Fruit fly (Drosophila melanogaster) whole organism, embryonic: ENCODE results near the gene CG15880.

Source experiments
- ATbp ChIP-seq: fragments of 200-800 bp; sonication (Bioruptor generic); optimal IDR thresholded peaks from 2 replicates; lab custom pipeline; 2017; ENCODE audit warnings: missing biosample characterization, mild to moderate bottlenecking, missing genetic modification characterization, missing genetic modification reagents
- Adf1 ChIP-seq: fragments of 200-800 bp; sonication (Bioruptor generic); IDR thresholded peaks from 2 replicates; pipeline ENCODE4 v1.3.6; 2022; ENCODE audit warnings: missing biosample characterization, missing genetic modification characterization
- Atf6 ChIP-seq: fragments of 200-800 bp; sonication (Bioruptor generic); IDR thresholded peaks from 2 replicates; pipeline ENCODE4 v1.3.6; 2022; ENCODE audit warnings: missing biosample characterization, missing genetic modification characterization
- BtbVII ChIP-seq: fragments of 200-800 bp; sonication (Bioruptor generic); optimal IDR thresholded peaks from 3 replicates; lab custom pipeline; 2017; ENCODE audit warnings: missing biosample characterization, mild to moderate bottlenecking, missing genetic modification characterization
- CG10565 ChIP-seq: fragments of 200-800 bp; sonication (Bioruptor generic); optimal IDR thresholded peaks from 3 replicates; lab custom pipeline; 2016; ENCODE audit warnings: missing biosample characterization, mild to moderate bottlenecking, missing genetic modification characterization
- CG12219 ChIP-seq: fragments of 200-800 bp; sonication (Bioruptor generic); optimal IDR thresholded peaks from 3 replicates; lab custom pipeline; 2018; ENCODE audit warnings: missing biosample characterization, mild to moderate bottlenecking, missing genetic modification characterization
- CG12236 ChIP-seq: fragments of 200-800 bp; sonication (Bioruptor generic); optimal IDR thresholded peaks from 2 replicates; lab custom pipeline; 2016; ENCODE audit warnings: missing biosample characterization, missing genetic modification characterization
- CG14050 ChIP-seq: fragments of 200-800 bp; sonication (Bioruptor generic); IDR thresholded peaks from 3 replicates; pipeline ENCODE4 v1.3.6; 2022; ENCODE audit warnings: missing biosample characterization, missing genetic modification characterization
- CG14667 ChIP-seq: fragments of 200-800 bp; sonication (Bioruptor generic); IDR thresholded peaks from 2 replicates; pipeline ENCODE4 v1.3.6; 2022; ENCODE audit warnings: missing biosample characterization, missing genetic modification characterization
- CG1529 ChIP-seq: fragments of 200-800 bp; sonication (Bioruptor generic); optimal IDR thresholded peaks from 3 replicates; lab custom pipeline; 2018; ENCODE audit warnings: missing biosample characterization, missing genetic modification characterization
- CG15601 ChIP-seq: fragments of 200-800 bp; sonication (Bioruptor generic); optimal IDR thresholded peaks from 3 replicates; lab custom pipeline; 2019; ENCODE audit warnings: missing biosample characterization, mild to moderate bottlenecking, missing genetic modification characterization, moderate library complexity
- CG1647 ChIP-seq: fragments of 200-800 bp; sonication (Bioruptor generic); optimal IDR thresholded peaks from 3 replicates; lab custom pipeline; 2016; ENCODE audit warnings: missing biosample characterization, missing genetic modification characterization
- CG18262 ChIP-seq: fragments of 200-800 bp; optimal IDR thresholded peaks from 3 replicates; lab custom pipeline; 2019; ENCODE audit warnings: missing biosample characterization, mild to moderate bottlenecking, missing genetic modification characterization, moderate library complexity
- CG18599 ChIP-seq: fragments of 200-800 bp; sonication (Bioruptor generic); optimal IDR thresholded peaks from 3 replicates; lab custom pipeline; 2017; ENCODE audit warnings: missing biosample characterization, missing genetic modification characterization, mild to moderate bottlenecking, moderate library complexity, missing genetic modification reagents
- CG31365 ChIP-seq: fragments of 200-800 bp; sonication (Bioruptor generic); optimal IDR thresholded peaks from 2 replicates; lab custom pipeline; 2018; ENCODE audit warnings: missing biosample characterization, mild to moderate bottlenecking, missing genetic modification characterization
- CG3407 ChIP-seq: fragments of 200-800 bp; sonication (Bioruptor generic); optimal IDR thresholded peaks from 2 replicates; lab custom pipeline; 2018; ENCODE audit warnings: missing biosample characterization, mild to moderate bottlenecking, missing genetic modification characterization
- CG34422 ChIP-seq: fragments of 200-800 bp; sonication (Bioruptor generic); IDR thresholded peaks from 3 replicates; pipeline ENCODE4 v1.3.6; 2022; ENCODE audit warnings: missing biosample characterization, missing genetic modification characterization
- CG42726 ChIP-seq: fragments of 200-800 bp; sonication (Bioruptor generic); IDR thresholded peaks from 2 replicates; pipeline ENCODE4 v1.3.6; 2022; ENCODE audit warnings: missing biosample characterization, missing genetic modification characterization; ENCODE audit not compliant: partially characterized antibody
- CG4282 ChIP-seq: fragments of 200-800 bp; sonication (Bioruptor generic); optimal IDR thresholded peaks from 2 replicates; lab custom pipeline; 2016; ENCODE audit warnings: missing biosample characterization, missing genetic modification characterization
- CG6272 ChIP-seq: fragments of 200-800 bp; sonication (Bioruptor generic); IDR thresholded peaks from 2 replicates; pipeline ENCODE4 v1.3.6; 2022; ENCODE audit warnings: missing biosample characterization, missing genetic modification characterization
- CG6654 ChIP-seq: fragments of 200-800 bp; sonication (Bioruptor generic); optimal IDR thresholded peaks from 2 replicates; lab custom pipeline; 2017; ENCODE audit warnings: missing biosample characterization, mild to moderate bottlenecking, missing genetic modification characterization
- CG6854 ChIP-seq: fragments of 200-800 bp; sonication (Bioruptor generic); optimal IDR thresholded peaks from 3 replicates; lab custom pipeline; 2017; ENCODE audit warnings: missing biosample characterization, mild to moderate bottlenecking, missing genetic modification characterization
- CG8089 ChIP-seq: fragments of 200-800 bp; sonication (Bioruptor generic); optimal IDR thresholded peaks from 3 replicates; lab custom pipeline; 2016; ENCODE audit warnings: missing biosample characterization, missing genetic modification characterization
- CG8290 ChIP-seq, 3 experiments: fragments of 200-800 bp; sonication (Bioruptor generic); optimal IDR thresholded peaks; 2 replicates each; lab custom pipeline; 2016 to 2019; ENCODE audit warnings: missing biosample characterization in 3 of 3, missing genetic modification characterization in 3 of 3, mild to moderate bottlenecking in 2 of 3, moderate library complexity in 1 of 3
- Dad ChIP-seq: fragments of 200-800 bp; sonication (Bioruptor generic); optimal IDR thresholded peaks from 3 replicates; lab custom pipeline; 2016; ENCODE audit warnings: missing biosample characterization, missing genetic modification characterization
- Dfd ChIP-seq, 2 experiments: fragments of >200 bp; optimal IDR thresholded peaks; 2 replicates each; lab custom pipeline; 2017; ENCODE audit warnings: missing biosample characterization in 2 of 2, missing genetic modification characterization in 2 of 2
- Doc3 ChIP-seq: fragments of 200-800 bp; sonication (Bioruptor generic); IDR thresholded peaks from 3 replicates; pipeline ENCODE4 v1.3.6; 2022; ENCODE audit warnings: missing biosample characterization, missing genetic modification characterization; ENCODE audit not compliant: partially characterized antibody
- Fer3 ChIP-seq: fragments of 200-800 bp; sonication (Bioruptor generic); optimal IDR thresholded peaks from 2 replicates; lab custom pipeline; 2018; ENCODE audit warnings: missing biosample characterization, mild to moderate bottlenecking, missing genetic modification characterization, moderate library complexity
- Hr51 ChIP-seq, 2 experiments: fragments of 200-800 bp; sonication (Bioruptor generic); optimal IDR thresholded peaks; 2 replicates in 1 of 2; 3 replicates in 1 of 2; lab custom pipeline; 2016 to 2018; ENCODE audit warnings: missing biosample characterization in 2 of 2, missing genetic modification characterization in 2 of 2, mild to moderate bottlenecking in 1 of 2, moderate library complexity in 1 of 2
- Mes4 ChIP-seq: fragments of 200-800 bp; sonication (Bioruptor generic); optimal IDR thresholded peaks from 2 replicates; lab custom pipeline; 2016; ENCODE audit warnings: missing biosample characterization, missing genetic modification characterization
- NFAT ChIP-seq: fragments of 200-800 bp; sonication (Bioruptor generic); IDR thresholded peaks from 2 replicates; pipeline ENCODE4 v1.3.6; 2022; ENCODE audit warnings: missing biosample characterization, missing genetic modification characterization
- NK7.1 ChIP-seq: fragments of 200-800 bp; sonication (Bioruptor generic); optimal IDR thresholded peaks from 3 replicates; lab custom pipeline; 2016; ENCODE audit warnings: missing biosample characterization, missing genetic modification characterization
- NfI ChIP-seq: fragments of 200-800 bp; sonication (Bioruptor generic); optimal IDR thresholded peaks from 3 replicates; lab custom pipeline; 2018; ENCODE audit warnings: missing biosample characterization, mild to moderate bottlenecking, missing genetic modification characterization, moderate library complexity
- al ChIP-seq: fragments of 200-800 bp; sonication (Bioruptor generic); IDR thresholded peaks from 2 replicates; pipeline ENCODE4 v1.3.6; 2022; ENCODE audit warnings: missing biosample characterization, missing genetic modification characterization
- bowl ChIP-seq: fragments of 200-800 bp; sonication (Bioruptor generic); IDR thresholded peaks from 2 replicates; pipeline ENCODE4 v1.3.6; 2022; ENCODE audit warnings: missing biosample characterization, missing genetic modification characterization
- btn ChIP-seq: fragments of 200-800 bp; sonication (Bioruptor generic); optimal IDR thresholded peaks from 2 replicates; lab custom pipeline; 2016; ENCODE audit warnings: missing biosample characterization, missing genetic modification characterization
- da ChIP-seq: fragments of 200-800 bp; sonication (Bioruptor generic); optimal IDR thresholded peaks from 2 replicates; lab custom pipeline; 2016; ENCODE audit warnings: missing biosample characterization, missing genetic modification characterization
- dm ChIP-seq: fragments of 200-800 bp; sonication (Bioruptor generic); optimal IDR thresholded peaks from 3 replicates; lab custom pipeline; 2016; ENCODE audit warnings: missing biosample characterization, missing genetic modification characterization
- dmrt99B ChIP-seq: fragments of 200-800 bp; sonication (Bioruptor generic); optimal IDR thresholded peaks from 2 replicates; lab custom pipeline; 2018; ENCODE audit warnings: missing biosample characterization, mild to moderate bottlenecking, missing genetic modification characterization, moderate library complexity
- dpn ChIP-seq, 2 experiments: fragments of 200-800 bp; sonication (Bioruptor generic); optimal IDR thresholded peaks; 3 replicates each; lab custom pipeline; 2016; ENCODE audit warnings: missing biosample characterization in 2 of 2, missing genetic modification characterization in 2 of 2
- exex ChIP-seq: fragments of 200-800 bp; sonication (Bioruptor generic); optimal IDR thresholded peaks from 4 replicates; lab custom pipeline; 2018; ENCODE audit warnings: missing biosample characterization, mild to moderate bottlenecking, missing genetic modification characterization, moderate library complexity
- gce ChIP-seq: fragments of 200-800 bp; sonication (Bioruptor generic); IDR thresholded peaks from 3 replicates; pipeline ENCODE4 v1.3.6; 2022; ENCODE audit warnings: missing biosample characterization, missing genetic modification characterization
- gsb ChIP-seq: fragments of 200-800 bp; sonication (Bioruptor generic); IDR thresholded peaks from 2 replicates; pipeline ENCODE4 v1.3.6; 2022; ENCODE audit warnings: missing biosample characterization, missing genetic modification characterization
- lbe ChIP-seq: fragments of 200-800 bp; sonication (Bioruptor generic); optimal IDR thresholded peaks from 2 replicates; lab custom pipeline; 2016; ENCODE audit warnings: missing biosample characterization, mild to moderate bottlenecking, missing genetic modification characterization
- mld ChIP-seq: fragments of 200-800 bp; sonication (Bioruptor generic); IDR thresholded peaks from 3 replicates; pipeline ENCODE4 v1.3.6; 2022; ENCODE audit warnings: missing biosample characterization, missing genetic modification characterization; ENCODE audit not compliant: partially characterized antibody
- nmo ChIP-seq: fragments of 200-800 bp; sonication (Bioruptor generic); optimal IDR thresholded peaks from 2 replicates; lab custom pipeline; 2018; ENCODE audit warnings: missing biosample characterization, mild to moderate bottlenecking, missing genetic modification characterization, moderate library complexity
- sna ChIP-seq: fragments of 200-800 bp; sonication (Bioruptor generic); IDR thresholded peaks from 2 replicates; pipeline ENCODE4 v1.3.6; 2022; ENCODE audit warnings: missing biosample characterization, missing genetic modification characterization; ENCODE audit not compliant: partially characterized antibody
- sob ChIP-seq: fragments of 200-800 bp; sonication (Bioruptor generic); IDR thresholded peaks from 2 replicates; pipeline ENCODE4 v1.3.6; 2022; ENCODE audit warnings: missing biosample characterization, missing genetic modification characterization
- vvl ChIP-seq: fragments of 200-800 bp; sonication (Bioruptor generic); IDR thresholded peaks from 2 replicates; pipeline ENCODE4 v1.3.6; 2022; ENCODE audit warnings: missing biosample characterization, missing genetic modification characterization
- wek ChIP-seq: fragments of 200-800 bp; sonication (Bioruptor generic); optimal IDR thresholded peaks from 3 replicates; lab custom pipeline; 2018; ENCODE audit warnings: missing biosample characterization, mild to moderate bottlenecking, missing genetic modification characterization, moderate library complexity

Gene CG15880

DNA sequence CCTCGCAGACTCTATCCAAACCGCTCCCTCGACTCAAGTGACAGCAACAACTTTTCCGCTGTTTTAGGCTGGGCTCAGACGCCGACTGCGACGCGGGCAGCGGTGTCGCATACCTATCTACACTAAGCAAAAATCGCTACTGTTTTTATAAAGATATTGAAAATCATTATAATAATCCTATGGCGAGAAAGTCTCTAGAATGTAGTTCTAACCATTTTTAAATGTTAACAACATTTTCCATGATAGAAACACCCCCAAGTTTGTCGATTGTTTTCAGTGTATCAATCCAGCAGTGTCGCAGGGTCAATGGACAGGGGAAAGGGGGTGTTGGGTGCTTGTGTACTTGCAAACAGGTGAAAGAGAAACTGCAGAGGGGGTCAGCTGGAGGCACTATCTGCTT, 48.1 kb upstream of the CG15880 start (continued):
- TF ChIP-seq dm (GFP tag; lab: Kevin White, UChicago) (peak; percentile 87), CG12219 (GFP tag; lab: Kevin White, UChicago) (peak; percentile 95), wek (GFP tag; lab: Kevin White, UChicago) (peak; percentile 89), CG14050 (peak; percentile 96), Dad (GFP tag; lab: Kevin White, UChicago) (peak; percentile 94), CG6272 (GFP tag; lab: Robert Waterston, UW) (peak; percentile 92), lbe (peak; percentile 97), sob (GFP tag; lab: Robert Waterston, UW) (peak; percentile 97), CG42726 (GFP tag; lab: Robert Waterston, UW) (no peak), nmo (GFP tag; lab: Kevin White, UChicago) (peak; percentile 96), CG3407 (GFP tag; lab: Kevin White, UChicago) (peak; percentile 95), gce (GFP tag; lab: Robert Waterston, UW) (peak; percentile 97), btn (GFP tag; lab: Kevin White, UChicago) (peak; percentile 92), al (peak; percentile 89), BtbVII (GFP tag; lab: Kevin White, UChicago) (peak; percentile 93), CG6854 (GFP tag; lab: Kevin White, UChicago) (peak; percentile 90), Atf6 (GFP tag; lab: Robert Waterston, UW) (peak; percentile 95), dmrt99B (peak; percentile 98), CG34422 (GFP tag; lab: Robert Waterston, UW) (peak; percentile 97), CG14667 (GFP tag; lab: Robert Waterston, UW) (peak; percentile 91), exex (tag; lab: Kevin White, UChicago) (peak; percentile 63), CG8089 (GFP tag; lab: Kevin White, UChicago) (peak; percentile 91), dpn (GFP tag; optimal IDR thresholded peaks at IDR 0.05; lab: Kevin White, UChicago) (peak; percentile 97 to 98), Dfd (GFP tag; optimal IDR thresholded peaks at IDR 0.05; lab: Kevin White, UChicago) (peak in 1 of 2 experiments; percentile 4), CG8290 (GFP tag; optimal IDR thresholded peaks at IDR 0.05; lab: Kevin White, UChicago) (peak; percentile 93), CG8290 (tag; optimal IDR thresholded peaks at IDR 0.05; lab: Kevin White, UChicago) (peak; percentile 70 to 98), mld (no peak), vvl (GFP tag; lab: Robert Waterston, UW) (peak; percentile 98), CG18599 (peak; percentile 97), CG18262 (tag; lab: Kevin White, UChicago) (peak; percentile 95), Adf1 (GFP tag; lab: Robert Waterston, UW) (peak; percentile 93), CG15601 (tag; lab: Kevin White, UChicago) (peak; percentile 92), CG4282 (peak; percentile 81), CG6654 (peak; percentile 77), CG10565 (GFP tag; lab: Kevin White, UChicago) (peak; percentile 84), NFAT (GFP tag; lab: Robert Waterston, UW) (peak; percentile 95), bowl (GFP tag; lab: Robert Waterston, UW) (peak; percentile 92), Mes4 (peak; percentile 92), CG1529 (GFP tag; lab: Kevin White, UChicago) (peak; percentile 93), sna (GFP tag; lab: Robert Waterston, UW) (no peak), Fer3 (tag; lab: Kevin White, UChicago) (peak; percentile 96), da (GFP tag; lab: Kevin White, UChicago) (peak; percentile 82), gsb (GFP tag; lab: Robert Waterston, UW) (peak; percentile 95), Doc3 (no peak), Hr51 (GFP tag; optimal IDR thresholded peaks at IDR 0.05; lab: Kevin White, UChicago) (peak; percentile 94 to 97), CG12236 (peak; percentile 86), CG1647 (peak; percentile 96), ATbp (GFP tag; lab: Kevin White, UChicago) (peak; percentile 97), CG31365 (tag; lab: Kevin White, UChicago) (peak; percentile 81), NK7.1 (GFP tag; lab: Kevin White, UChicago) (peak; percentile 93), NfI (GFP tag; lab: Kevin White, UChicago) (peak; percentile 93)
